Fruit fly (Drosophila melanogaster): ENCODE data around the gene CG15715.

CG15715 gene

dm6 chr3L:15837209-15837608 is at the start of gene CG15715:
CG15715 (minus strand) TSS chr3L:15837482.
- TF ChIP-seq CTCF (optimal IDR thresholded peaks at IDR 0.05) (peak in 1 of 2 experiments; percentile 54), CG8478 (optimal IDR thresholded peaks at IDR 0.05) (no peak)

- TF ChIP-seq CTCF (optimal IDR thresholded peaks at IDR 0.05), result no peak
- TF ChIP-seq CG8478 (optimal IDR thresholded peaks at IDR 0.05), result no peak
These were observed 40.2 kb upstream of the CG15715 start for dm6 chr3L:15877520-15877919.

DNA sequence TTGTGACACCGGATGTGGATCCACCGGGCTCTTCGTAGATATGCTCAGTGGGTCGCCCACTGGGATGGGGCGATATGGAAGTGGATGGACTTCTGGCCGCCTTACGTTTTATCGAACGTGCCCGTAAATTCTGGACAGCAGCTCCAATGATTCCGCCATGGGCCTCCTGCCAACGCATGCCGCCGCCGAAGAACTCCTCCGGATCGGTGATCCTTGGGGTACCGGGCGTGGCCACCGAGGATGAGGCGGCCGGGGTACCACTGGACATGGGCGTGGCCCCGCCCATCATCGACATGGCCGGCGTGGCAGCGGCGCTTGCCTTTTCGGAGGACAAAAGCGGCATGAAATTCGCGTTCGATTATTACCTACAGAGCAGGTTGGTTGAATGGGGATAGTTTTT is 18.8 kb upstream of the CG15715 start:
- TF ChIP-seq CG8478 (optimal IDR thresholded peaks at IDR 0.05) (no peak), CTCF (optimal IDR thresholded peaks at IDR 0.05) (no peak)

dm6 chr3L:15847655-15848054 is 10.4 kb upstream of the CG15715 start:
- TF ChIP-seq CTCF (optimal IDR thresholded peaks at IDR 0.05), result no peak
- no peak for TF ChIP-seq CG8478 (optimal IDR thresholded peaks at IDR 0.05)

- TF ChIP-seq CTCF (optimal IDR thresholded peaks at IDR 0.05), result no peak
- no peak for TF ChIP-seq CG8478 (optimal IDR thresholded peaks at IDR 0.05)
These were observed 9.9 kb upstream of the CG15715 start for dm6 chr3L:15847224-15847623.

dm6 chr3L:15844577-15844976 is 7.3 kb upstream of the CG15715 start:
- TF ChIP-seq CG8478 (optimal IDR thresholded peaks at IDR 0.05) (no peak), CTCF (optimal IDR thresholded peaks at IDR 0.05) (no peak)

DNA sequence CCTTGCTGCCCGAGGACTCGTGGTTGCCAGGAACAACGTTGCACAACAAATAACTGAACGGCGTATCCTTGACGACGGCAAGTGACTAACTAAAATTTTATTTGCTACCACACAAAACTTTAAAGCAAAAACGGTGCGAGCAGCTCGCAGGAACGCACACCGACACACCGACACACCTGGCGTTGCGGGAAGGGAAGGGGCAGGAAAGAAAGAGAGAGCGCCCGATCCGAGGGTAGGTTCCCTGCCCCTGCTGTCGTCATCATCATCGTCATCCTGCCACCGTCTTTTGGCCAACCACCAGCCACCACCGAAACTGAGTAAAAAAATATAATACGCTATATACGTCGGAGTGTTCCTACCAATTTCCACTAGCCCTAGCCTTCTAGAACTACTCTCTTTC is 6.7 kb upstream of the CG15715 start, which contains the start of gene meru:
meru (minus strand) TSS at position 101 of the 400 bp plus-strand sequence.
- no peak for TF ChIP-seq CTCF (optimal IDR thresholded peaks at IDR 0.05)
- TF ChIP-seq CG8478 (optimal IDR thresholded peaks at IDR 0.05), result no peak

- TF ChIP-seq CTCF (optimal IDR thresholded peaks at IDR 0.05) (peak in 1 of 2 experiments; percentile 46), CG8478 (optimal IDR thresholded peaks at IDR 0.05) (no peak)
These were observed 2.3 kb downstream of the CG15715 start, which contains the start of gene CG18081 for dm6 chr3L:15834877-15835555. CG18081 (minus strand) TSS chr3L:15835388.

DNA sequence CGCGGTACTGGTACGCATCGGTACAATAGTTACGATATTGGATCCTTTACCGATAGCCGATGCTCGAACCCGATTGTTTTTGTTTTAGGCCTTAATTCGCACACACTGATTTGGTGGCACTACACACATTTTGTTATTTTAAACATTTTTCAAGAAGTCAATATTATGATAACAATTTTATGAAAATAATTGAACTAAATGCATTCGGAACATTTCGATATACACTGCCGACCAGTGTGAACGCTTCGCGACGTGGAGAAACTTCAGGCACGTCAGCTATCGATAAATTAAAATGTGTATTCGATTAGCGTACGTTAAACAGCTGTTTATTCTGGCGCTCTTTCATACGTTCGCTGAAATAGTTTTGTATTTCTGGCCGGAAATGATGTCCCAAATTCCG is 5.1 kb downstream of the CG15715 start, which contains the start of gene CG12713:
CG12713 (plus strand) TSS at position 319 of the 400 bp plus-strand sequence.
- TF ChIP-seq CTCF (optimal IDR thresholded peaks at IDR 0.05), result peak in 1 of 2 experiments; percentile 38
- TF ChIP-seq CG8478 (optimal IDR thresholded peaks at IDR 0.05), result no peak

DNA sequence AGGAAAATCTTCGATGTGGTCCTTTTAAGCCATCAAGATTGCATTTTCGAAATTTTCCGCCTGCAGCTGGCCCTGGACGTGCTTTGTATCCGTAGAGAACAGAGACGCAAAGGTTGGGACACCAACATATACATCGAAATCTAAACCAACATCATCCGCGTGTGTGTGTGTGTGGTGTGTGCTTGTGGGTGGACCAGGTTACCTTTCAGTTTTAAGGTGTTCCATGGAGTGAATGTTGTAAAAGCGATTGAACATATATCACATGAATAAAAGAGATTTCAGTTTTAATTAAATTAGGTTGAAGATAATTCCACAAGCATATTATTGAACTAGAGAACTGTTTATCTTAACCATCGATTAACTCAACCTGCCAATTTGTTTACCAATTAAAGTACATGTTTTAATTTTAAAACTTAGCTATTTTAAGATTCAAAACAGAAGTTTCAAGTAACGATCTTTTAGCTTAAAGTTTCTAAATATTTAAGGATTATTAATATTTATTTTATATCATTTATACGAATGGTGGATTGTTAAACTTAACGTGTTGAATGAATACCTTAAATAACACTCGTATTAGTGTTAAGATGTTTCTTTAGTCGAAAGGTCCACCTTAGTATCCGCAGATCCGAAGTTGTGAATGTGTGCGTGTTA is 10.2 kb downstream of the CG15715 start:
- TF ChIP-seq CTCF (optimal IDR thresholded peaks at IDR 0.05), result no peak
- no peak for TF ChIP-seq CG8478 (optimal IDR thresholded peaks at IDR 0.05)

dm6 chr3L:15826347-15826984 is 10.8 kb downstream of the CG15715 start, which contains the start of the genes DCP2 and dbo:
DCP2 (minus strand) TSS chr3L:15826423.
dbo (plus strand) TSS chr3L:15826888.
- TF ChIP-seq CTCF (optimal IDR thresholded peaks at IDR 0.05), result no peak
- no peak for TF ChIP-seq CG8478 (optimal IDR thresholded peaks at IDR 0.05)

DNA sequence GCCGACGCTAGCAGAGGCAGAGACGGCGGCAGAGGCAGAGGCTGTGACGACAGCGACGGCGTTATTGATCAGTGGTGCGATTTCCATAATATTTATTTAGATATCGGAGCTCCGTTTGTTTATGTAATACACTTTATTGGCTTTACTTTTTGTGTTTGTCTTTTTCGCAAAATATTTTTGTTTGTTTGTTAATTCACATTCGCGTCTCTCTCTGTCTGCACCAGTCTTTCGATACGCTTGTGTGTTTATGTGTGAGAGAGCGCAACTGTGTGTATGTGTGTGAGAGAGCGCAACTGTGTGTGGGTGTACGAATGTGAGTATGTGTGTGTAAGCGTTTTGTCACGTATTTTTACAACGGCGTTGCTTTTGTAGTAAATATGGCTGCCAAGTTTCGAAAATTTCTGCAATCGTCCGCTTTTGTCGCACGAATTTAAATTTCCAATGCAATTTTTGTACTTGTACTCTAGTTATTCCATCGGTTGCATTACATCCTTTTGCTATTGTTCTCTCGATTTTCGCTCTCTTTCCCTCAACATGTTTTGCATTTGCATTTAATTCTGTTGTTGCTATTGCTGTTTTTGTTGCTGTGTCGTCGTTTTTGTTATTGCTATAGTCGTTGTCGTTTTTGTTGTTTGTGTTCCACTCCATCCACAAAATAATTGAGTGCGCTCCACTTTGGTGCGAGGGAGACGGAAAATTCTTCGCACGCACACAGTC is 11.6 kb downstream of the CG15715 start:
- TF ChIP-seq CG8478 (optimal IDR thresholded peaks at IDR 0.05) (no peak), CTCF (optimal IDR thresholded peaks at IDR 0.05) (no peak)

DNA sequence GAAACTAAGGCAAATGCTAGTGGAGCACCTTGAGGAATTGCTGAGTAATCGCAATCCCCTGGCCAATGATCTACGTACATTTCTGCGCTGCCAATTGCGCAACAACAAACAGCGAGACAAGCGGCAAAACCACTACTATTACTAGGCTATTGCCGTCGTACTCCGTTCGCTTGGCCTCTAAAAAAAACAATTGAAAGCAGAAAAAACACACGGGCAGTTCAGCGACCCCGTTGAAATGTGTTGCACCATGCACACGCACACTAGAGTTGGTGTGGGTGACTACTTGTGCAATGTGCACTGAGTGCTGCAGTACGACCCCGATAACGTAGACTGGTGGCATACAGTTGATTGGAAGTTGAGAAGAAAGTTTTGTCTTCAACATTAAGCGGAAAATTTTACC is 12.7 kb downstream of the CG15715 start:
- TF ChIP-seq CTCF (optimal IDR thresholded peaks at IDR 0.05) (no peak), CG8478 (optimal IDR thresholded peaks at IDR 0.05) (no peak)

DNA sequence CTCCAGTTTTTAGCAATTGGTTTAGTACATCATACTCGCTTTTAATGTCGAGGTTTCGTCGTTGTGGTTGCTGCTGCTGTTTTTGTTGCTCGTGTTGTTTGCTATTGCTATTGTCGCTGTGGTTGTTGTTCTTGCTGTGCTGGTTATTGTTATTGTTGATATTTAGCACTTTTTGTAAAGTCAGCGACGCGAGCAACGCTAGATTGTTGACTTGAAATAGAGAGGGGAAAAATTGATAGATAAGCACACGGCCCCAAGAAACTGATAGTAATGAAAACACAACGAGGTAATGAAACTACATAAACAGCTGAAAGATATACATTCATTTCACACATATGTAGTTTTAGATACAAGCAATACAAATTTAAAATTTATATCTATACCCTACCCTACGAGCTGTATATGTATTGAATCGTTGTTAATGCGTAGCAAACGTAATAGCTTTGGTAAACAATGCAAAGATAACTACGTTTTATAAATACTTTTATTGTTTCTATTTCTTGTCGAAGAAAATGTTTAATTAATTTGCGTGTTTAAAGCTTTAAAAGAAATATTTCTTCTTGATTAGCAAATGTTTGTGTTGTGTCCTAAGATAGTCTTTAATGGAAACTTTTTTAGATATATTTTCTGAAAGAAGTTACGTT is 13.4 kb downstream of the CG15715 start:
- TF ChIP-seq CG8478 (optimal IDR thresholded peaks at IDR 0.05) (no peak), CTCF (optimal IDR thresholded peaks at IDR 0.05) (no peak)
